Worm (Caenorhabditis elegans) whole organism, young adult: ENCODE data around the gene Y32B12B.8.
A peak's percentile ranks its signal among the peaks of the same experiment; 100 is the strongest.

ENCODE experiments used
- B0336.3 ChIP-seq: fragments of 200-800 bp; sonication (Bioruptor generic); IDR thresholded peaks from 2 replicates; pipeline ENCODE4 v1.3.6; 2022; ENCODE audit warnings: missing genetic modification characterization, missing compliant biosample characterization
- F33H1.4 ChIP-seq: fragments of 200-800 bp; sonication (Bioruptor generic); IDR thresholded peaks from 2 replicates; pipeline ENCODE4 v1.3.6; 2022; ENCODE audit warnings: missing genetic modification reagents, missing genetic modification characterization, missing compliant biosample characterization
- F39B2.1 ChIP-seq: fragments of 200-800 bp; sonication (Bioruptor generic); IDR thresholded peaks from 2 replicates; pipeline ENCODE4 v1.3.6; 2022; ENCODE audit warnings: missing genetic modification reagents, missing genetic modification characterization, missing compliant biosample characterization
- F49E8.2 ChIP-seq: sonication (generic microtip); optimal IDR thresholded peaks from 3 replicates; lab custom pipeline; 2017; ENCODE audit warnings: missing genetic modification characterization, mild to moderate bottlenecking, missing compliant biosample characterization, antibody characterized with exemption, moderate library complexity; ENCODE audit not compliant: insufficient read depth
- Y67H2A.10 ChIP-seq: fragments of 200-800 bp; sonication (Bioruptor generic); conservative IDR thresholded peaks from 2 replicates; pipeline ENCODE4 v1.3.6; 2022; ENCODE audit warnings: missing genetic modification reagents, missing genetic modification characterization, missing compliant biosample characterization
- Y79H2A.3 ChIP-seq: fragments of 200-800 bp; sonication (Bioruptor generic); conservative IDR thresholded peaks from 2 replicates; pipeline ENCODE4 v1.3.6; 2022; ENCODE audit warnings: missing genetic modification reagents, missing genetic modification characterization, missing compliant biosample characterization
- Y95B8A.8 ChIP-seq: fragments of 200-800 bp; sonication (Bioruptor generic); IDR thresholded peaks from 2 replicates; pipeline ENCODE4 v1.3.6; 2022; ENCODE audit warnings: missing genetic modification reagents, missing genetic modification characterization, missing compliant biosample characterization
- attf-5 ChIP-seq: fragments of 200-800 bp; sonication (Bioruptor generic); optimal IDR thresholded peaks from 2 replicates; lab custom pipeline; 2018; ENCODE audit warnings: mild to moderate bottlenecking, missing genetic modification characterization, missing compliant biosample characterization
- bed-2 ChIP-seq: fragments of 200-800 bp; sonication (Bioruptor generic); IDR thresholded peaks from 2 replicates; pipeline ENCODE4 v1.3.6; 2022; ENCODE audit warnings: missing genetic modification reagents, missing genetic modification characterization, missing compliant biosample characterization
- ceh-100 ChIP-seq: fragments of 200-800 bp; sonication (Bioruptor generic); IDR thresholded peaks from 2 replicates; pipeline ENCODE4 v1.3.6; 2022; ENCODE audit warnings: missing genetic modification reagents, missing genetic modification characterization, missing compliant biosample characterization
- ceh-27 ChIP-seq: fragments of 200-800 bp; sonication (Bioruptor generic); optimal IDR thresholded peaks from 2 replicates; lab custom pipeline; 2018; ENCODE audit warnings: mild to moderate bottlenecking, missing genetic modification characterization, moderate library complexity, missing compliant biosample characterization
- ceh-91 ChIP-seq: fragments of 200-800 bp; sonication (Bioruptor generic); IDR thresholded peaks from 2 replicates; pipeline ENCODE4 v1.3.6; 2022; ENCODE audit warnings: missing genetic modification reagents, missing genetic modification characterization, missing compliant biosample characterization
- dpff-1 ChIP-seq: sonication (generic microtip); optimal IDR thresholded peaks from 2 replicates; lab custom pipeline; 2017; ENCODE audit warnings: mild to moderate bottlenecking, missing genetic modification characterization, missing compliant biosample characterization
- dpl-1 ChIP-seq: fragments of 150-350 bp; optimal IDR thresholded peaks from 2 replicates; lab custom pipeline; 2014; ENCODE audit warnings: missing biosample characterization, missing genetic modification reagents, missing genetic modification characterization
- efl-1 ChIP-seq: fragments of 150-350 bp; optimal IDR thresholded peaks from 2 replicates; lab custom pipeline; 2014; ENCODE audit warnings: missing biosample characterization, missing genetic modification reagents, missing genetic modification characterization
- fkh-3 ChIP-seq: sonication (generic microtip); optimal IDR thresholded peaks from 2 replicates; lab custom pipeline; 2016; ENCODE audit warnings: mild to moderate bottlenecking, missing genetic modification characterization, missing compliant biosample characterization
- hlh-12 ChIP-seq: sonication (generic microtip); optimal IDR thresholded peaks from 2 replicates; lab custom pipeline; 2016; ENCODE audit warnings: missing genetic modification characterization, missing compliant biosample characterization
- hmg-1.2 ChIP-seq: fragments of 200-800 bp; sonication (Bioruptor generic); IDR thresholded peaks from 2 replicates; pipeline ENCODE4 v1.3.6; 2022; ENCODE audit warnings: missing genetic modification reagents, missing genetic modification characterization, missing compliant biosample characterization
- let-607 ChIP-seq, 2 experiments: fragments of 200-800 bp in 1 of 2; sonication (Bioruptor generic) in 1 of 2; sonication (generic microtip) in 1 of 2; optimal IDR thresholded peaks; 2 replicates each; lab custom pipeline; 2016 to 2018; ENCODE audit warnings: mild to moderate bottlenecking in 2 of 2, missing compliant biosample characterization in 2 of 2, missing genetic modification characterization in 2 of 2, moderate library complexity in 2 of 2, missing genotype in 1 of 2
- lin-35 ChIP-seq, 3 experiments: fragments of 150-350 bp in 2 of 3; sonication (generic microtip) in 1 of 3; optimal IDR thresholded peaks; 2 replicates each; lab custom pipeline; 2014 to 2018; ENCODE audit warnings: missing biosample characterization in 3 of 3, missing genetic modification characterization in 3 of 3, missing genetic modification reagents in 3 of 3
- lin-54 ChIP-seq: fragments of 200-800 bp; sonication (Bioruptor generic); optimal IDR thresholded peaks from 2 replicates; lab custom pipeline; 2018; ENCODE audit warnings: mild to moderate bottlenecking, missing genetic modification characterization, missing compliant biosample characterization
- lsl-1 ChIP-seq: fragments of 200-800 bp; sonication (Bioruptor generic); optimal IDR thresholded peaks from 2 replicates; lab custom pipeline; 2018; ENCODE audit warnings: mild to moderate bottlenecking, missing genetic modification characterization, moderate library complexity, missing compliant biosample characterization
- madf-8 ChIP-seq: fragments of 200-800 bp; sonication (Bioruptor generic); conservative IDR thresholded peaks from 2 replicates; pipeline ENCODE4 v1.3.6; 2022; ENCODE audit warnings: missing genetic modification reagents, missing genetic modification characterization, missing compliant biosample characterization
- nfyb-1 ChIP-seq: fragments of 200-800 bp; sonication (Bioruptor generic); IDR thresholded peaks from 2 replicates; pipeline ENCODE4 v1.3.6; 2022; ENCODE audit warnings: missing genetic modification reagents, missing genetic modification characterization, missing compliant biosample characterization
- nhr-120 ChIP-seq: fragments of 200-800 bp; sonication (Bioruptor generic); IDR thresholded peaks from 2 replicates; pipeline ENCODE4 v1.3.6; 2022; ENCODE audit warnings: missing genetic modification characterization, missing compliant biosample characterization
- nhr-80 ChIP-seq: sonication (generic microtip); optimal IDR thresholded peaks from 2 replicates; lab custom pipeline; 2016; ENCODE audit warnings: missing genetic modification characterization, missing compliant biosample characterization
- rec-8 ChIP-seq, 2 experiments: sonication (generic microtip); optimal IDR thresholded peaks; 2 replicates each; lab custom pipeline; 2016; ENCODE audit warnings: mild to moderate bottlenecking in 2 of 2, missing genetic modification characterization in 2 of 2, missing genetic modification reagents in 2 of 2, missing genotype in 2 of 2, missing biosample characterization in 1 of 2, missing compliant biosample characterization in 1 of 2, moderate library complexity in 1 of 2
- snpc-1.1 ChIP-seq: sonication (generic microtip); optimal IDR thresholded peaks from 2 replicates; lab custom pipeline; 2017; ENCODE audit warnings: missing genetic modification characterization, mild to moderate bottlenecking, missing compliant biosample characterization, antibody characterized with exemption, moderate library complexity, missing genotype, missing genetic modification reagents; ENCODE audit not compliant: insufficient read depth
- snpc-4 ChIP-seq, 5 experiments: fragments of 150-350 bp in 1 of 5; sonication (generic microtip) in 4 of 5; optimal IDR thresholded peaks; 2 replicates each; lab custom pipeline; 2014 to 2018; ENCODE audit warnings: missing genetic modification characterization in 5 of 5, missing biosample characterization in 3 of 5, antibody characterized with exemption in 2 of 5, mild to moderate bottlenecking in 2 of 5, missing compliant biosample characterization in 2 of 5, missing genotype in 2 of 5, moderate library complexity in 2 of 5, missing genetic modification reagents in 1 of 5
- sptf-2 ChIP-seq: fragments of 200-800 bp; sonication (Bioruptor generic); optimal IDR thresholded peaks from 2 replicates; lab custom pipeline; 2018; ENCODE audit warnings: mild to moderate bottlenecking, missing genetic modification characterization, missing compliant biosample characterization
- zim-3 ChIP-seq: sonication (generic microtip); optimal IDR thresholded peaks from 2 replicates; lab custom pipeline; 2017; ENCODE audit warnings: mild to moderate bottlenecking, missing genetic modification characterization, moderate library complexity, missing compliant biosample characterization
- ztf-22 ChIP-seq: fragments of 200-800 bp; sonication (Bioruptor generic); optimal IDR thresholded peaks from 2 replicates; lab custom pipeline; 2018; ENCODE audit warnings: mild to moderate bottlenecking, missing genetic modification characterization, moderate library complexity, missing compliant biosample characterization
- ztf-26 ChIP-seq: sonication (generic microtip); optimal IDR thresholded peaks from 2 replicates; lab custom pipeline; 2017; ENCODE audit warnings: missing genetic modification characterization, missing compliant biosample characterization

Y32B12B.8 gene

ce11 chrV:16488172-16488571 lies 47.1 kb upstream of the Y32B12B.8 start, which contains the start of gene sqst-4 (continued):
- TF ChIP-seq ceh-100: no peak

- TF ChIP-seq madf-8 (GFP tag; lab: Robert Waterston, UW) (no peak), nhr-80 (peak; percentile 49)
Observed at ce11 chrV:16494359-16494758, 40.9 kb upstream of the Y32B12B.8 start, which contains the start of gene comt-2. Gene comt-2, minus strand, starts transcription at chrV:16494489.

- TF ChIP-seq lsl-1 (GFP tag; lab: Kevin White, UChicago): no peak
- TF ChIP-seq let-607 (tag; optimal IDR thresholded peaks at IDR 0.05; lab: Kevin White, UChicago): no peak
- TF ChIP-seq snpc-1.1 (tag; lab: Kevin White, UChicago): no peak
- TF ChIP-seq B0336.3 (GFP tag; lab: Robert Waterston, UW): no peak
- TF ChIP-seq dpff-1: no peak
Observed at ce11 chrV:16497504-16497903, 37.8 kb upstream of the Y32B12B.8 start, which contains the start of gene srh-136. Gene srh-136, minus strand, starts transcription at chrV:16497596.

- TF ChIP-seq nfyb-1 (no peak), efl-1 (GFP tag; lab: Kevin White, UChicago) (peak; percentile 38), bed-2 (GFP tag; lab: Robert Waterston, UW) (no peak), snpc-4 (GFP tag; optimal IDR thresholded peaks at IDR 0.05; lab: Kevin White, UChicago) (no peak), snpc-4 (tag; optimal IDR thresholded peaks at IDR 0.05; lab: Kevin White, UChicago) (peak in 2 of 4 experiments; percentile 3 to 45), attf-5 (peak; percentile 21), dpl-1 (GFP tag; lab: Kevin White, UChicago) (peak; percentile 21), hmg-1.2 (GFP tag; lab: Robert Waterston, UW) (peak; percentile 34; the same call in 1 of the 2 replicates), fkh-3 (tag; lab: Kevin White, UChicago) (no peak), lin-35 (GFP tag; optimal IDR thresholded peaks at IDR 0.05; lab: Kevin White, UChicago) (peak in 1 of 3 experiments; percentile 79), lin-54 (peak; percentile 35)
Observed at ce11 chrV:16499006-16499405, 36.3 kb upstream of the Y32B12B.8 start, which contains the start of gene F36D3.1. Gene F36D3.1, plus strand, starts transcription at chrV:16499352.

ce11 chrV:16503164-16503563 lies 32.1 kb upstream of the Y32B12B.8 start, which contains the start of gene F36D3.14:
Gene F36D3.14, minus strand, starts transcription at chrV:16503264.
- no peak for TF ChIP-seq sptf-2
- no peak for TF ChIP-seq Y95B8A.8 (GFP tag; lab: Robert Waterston, UW)
- TF ChIP-seq bed-2 (GFP tag; lab: Robert Waterston, UW): no peak
- no peak for TF ChIP-seq zim-3 (tag; lab: Kevin White, UChicago)
- TF ChIP-seq hlh-12 (tag; lab: Kevin White, UChicago): no peak
- no peak for TF ChIP-seq F33H1.4 (GFP tag; lab: Robert Waterston, UW)
- no peak for TF ChIP-seq nhr-120 (GFP tag; lab: Robert Waterston, UW)
- no peak for TF ChIP-seq Y67H2A.10 (GFP tag; lab: Robert Waterston, UW)
- no peak for TF ChIP-seq ceh-27 (GFP tag; lab: Kevin White, UChicago)
- no peak for TF ChIP-seq ceh-91 (GFP tag; lab: Robert Waterston, UW)
- no peak for TF ChIP-seq ztf-26 (tag; lab: Kevin White, UChicago)
- no peak for TF ChIP-seq rec-8 (tag; optimal IDR thresholded peaks at IDR 0.05; lab: Kevin White, UChicago)
- TF ChIP-seq snpc-1.1 (tag; lab: Kevin White, UChicago): no peak
- TF ChIP-seq ztf-22 (GFP tag; lab: Kevin White, UChicago): no peak
- no peak for TF ChIP-seq ceh-100
- no peak for TF ChIP-seq F49E8.2
- no peak for TF ChIP-seq F39B2.1 (GFP tag; lab: Robert Waterston, UW)
- TF ChIP-seq Y79H2A.3 (GFP tag; lab: Robert Waterston, UW): no peak
